Fruit fly (Drosophila melanogaster): ENCODE measurements around the gene CG8958.

Gene CG8958

dm6 chrX:16111655-16112054, 28.6 kb downstream of the CG8958 start:
- TF ChIP-seq psq (optimal IDR thresholded peaks at IDR 0.05): no peak

dm6 chrX:16124236-16124635, 41.2 kb downstream of the CG8958 start:
- TF ChIP-seq Sin3A (optimal IDR thresholded peaks at IDR 0.05): no peak
- no peak for TF ChIP-seq ttk (optimal IDR thresholded peaks at IDR 0.05)
- TF ChIP-seq psq (optimal IDR thresholded peaks at IDR 0.05): no peak
- no peak for TF ChIP-seq Myc (optimal IDR thresholded peaks at IDR 0.05)
- no peak for TF ChIP-seq insv (optimal IDR thresholded peaks at IDR 0.05)
